Comparison of ENCODE assay signal across 4 worm cellular contexts in genomic region chrX:14744496-14744895, ce11.
A peak's percentile ranks its signal among the peaks of the same experiment; 100 is the strongest.
TF ChIP-seq lines count a peak whose summit lies in the region.

No protein-coding gene starts in this region.

TF ChIP-seq in whole organism, L1 larva, 84 proteins besides CTCF, POLR2A, EP300 and RAD21 (continued from another document):
- no peak for TF ChIP-seq lin-35 (GFP tag; optimal IDR thresholded peaks at IDR 0.05; lab: Kevin White, UChicago)

TF ChIP-seq in whole organism, L2 larva, 48 proteins besides CTCF, POLR2A, EP300 and RAD21 (continued from another document):
- TF ChIP-seq nhr-11 (tag; optimal IDR thresholded peaks at IDR 0.05; lab: Kevin White, UChicago) (no peak), lin-13 (GFP tag; optimal IDR thresholded peaks at IDR 0.05; lab: Kevin White, UChicago) (no peak), fos-1 (tag; optimal IDR thresholded peaks at IDR 0.05; lab: Kevin White, UChicago) (peak; percentile 51), unc-39 (tag; optimal IDR thresholded peaks at IDR 0.05; lab: Kevin White, UChicago) (no peak), elt-1 (tag; optimal IDR thresholded peaks at IDR 0.05; lab: Kevin White, UChicago) (no peak), dmd-4 (tag; optimal IDR thresholded peaks at IDR 0.05; lab: Kevin White, UChicago) (no peak), nhr-21 (tag; optimal IDR thresholded peaks at IDR 0.05; lab: Kevin White, UChicago) (peak; percentile 11), skn-1 (tag; optimal IDR thresholded peaks at IDR 0.05; lab: Kevin White, UChicago) (no peak)
TF ChIP-seq in whole organism, L2 larva: peak in this region for 5.

TF ChIP-seq in whole organism, L3 larva, 47 proteins besides CTCF, POLR2A, EP300 and RAD21 (continued from another document):
- no peak for TF ChIP-seq nhr-43 (tag; optimal IDR thresholded peaks at IDR 0.05; lab: Kevin White, UChicago; ENCODE audit: poor library complexity, severe bottlenecking)
- TF ChIP-seq ztf-4 (tag; optimal IDR thresholded peaks at IDR 0.05; lab: Kevin White, UChicago) = no peak
- TF ChIP-seq egl-5 (tag; optimal IDR thresholded peaks at IDR 0.05; lab: Kevin White, UChicago) = no peak
- TF ChIP-seq jun-1 (tag; optimal IDR thresholded peaks at IDR 0.05; lab: Kevin White, UChicago) = no peak
- no peak for TF ChIP-seq ceh-28 (tag; optimal IDR thresholded peaks at IDR 0.05; lab: Kevin White, UChicago)
- no peak for TF ChIP-seq unc-39 (tag; optimal IDR thresholded peaks at IDR 0.05; lab: Kevin White, UChicago)
- TF ChIP-seq skn-1 (tag; optimal IDR thresholded peaks at IDR 0.05; lab: Kevin White, UChicago) = no peak
- TF ChIP-seq pqm-1 (tag; optimal IDR thresholded peaks at IDR 0.05; lab: Kevin White, UChicago) = peak; percentile 39
- peak; percentile 85 for TF ChIP-seq hmg-11 (tag; optimal IDR thresholded peaks at IDR 0.05; lab: Kevin White, UChicago)
- peak; percentile 21 for TF ChIP-seq tbx-2 (tag; optimal IDR thresholded peaks at IDR 0.05; lab: Kevin White, UChicago)
- TF ChIP-seq lin-15B (tag; optimal IDR thresholded peaks at IDR 0.05; lab: Kevin White, UChicago) = peak; percentile 42
- peak; percentile 15 for TF ChIP-seq elt-2 (tag; optimal IDR thresholded peaks at IDR 0.05; lab: Kevin White, UChicago)
- TF ChIP-seq pha-4 (tag; optimal IDR thresholded peaks at IDR 0.05; lab: Kevin White, UChicago) = peak; percentile 5
- TF ChIP-seq egl-27 (tag; optimal IDR thresholded peaks at IDR 0.05; lab: Kevin White, UChicago) = no peak
- TF ChIP-seq nhr-11 (tag; optimal IDR thresholded peaks at IDR 0.05; lab: Kevin White, UChicago) = no peak
- no peak for TF ChIP-seq mdl-1 (tag; optimal IDR thresholded peaks at IDR 0.05; lab: Kevin White, UChicago)
- no peak for TF ChIP-seq zag-1 (tag; optimal IDR thresholded peaks at IDR 0.05; lab: Kevin White, UChicago)
- no peak for TF ChIP-seq fkh-2 (tag; optimal IDR thresholded peaks at IDR 0.05; lab: Kevin White, UChicago)
TF ChIP-seq in whole organism, L3 larva: peak in this region for 9.

TF ChIP-seq in whole organism, L4 larva, 104 proteins besides CTCF, POLR2A, EP300 and RAD21 (continued from another document):
- TF ChIP-seq nhr-28 (tag; optimal IDR thresholded peaks at IDR 0.05; lab: Kevin White, UChicago) (peak; percentile 11), hmg-1.1 (GFP tag; IDR thresholded peaks at IDR 0.05; lab: Robert Waterston, UW) (peak; percentile 60; the same call in 1 of the 2 replicates), madf-9 (GFP tag; conservative IDR thresholded peaks at IDR 0.05; lab: Robert Waterston, UW) (no peak), mxl-2 (GFP tag; conservative IDR thresholded peaks at IDR 0.05; lab: Robert Waterston, UW) (no peak), pqm-1 (tag; optimal IDR thresholded peaks at IDR 0.05; lab: Kevin White, UChicago) (peak; percentile 22), ztf-7 (tag; optimal IDR thresholded peaks at IDR 0.05; lab: Kevin White, UChicago) (peak; percentile 11), php-3 (GFP tag; IDR thresholded peaks at IDR 0.05; lab: Robert Waterston, UW) (peak; percentile 70), unc-130 (GFP tag; optimal IDR thresholded peaks at IDR 0.05; lab: Kevin White, UChicago) (no peak), ZK546.5 (tag; optimal IDR thresholded peaks at IDR 0.05; lab: Kevin White, UChicago) (no peak), T20F7.1 (GFP tag; optimal IDR thresholded peaks at IDR 0.05; lab: Kevin White, UChicago) (no peak), rbr-2 (tag; optimal IDR thresholded peaks at IDR 0.05; lab: Kevin White, UChicago) (peak; percentile 36), hlh-11 (tag; optimal IDR thresholded peaks at IDR 0.05; lab: Kevin White, UChicago) (peak; percentile 84), sdz-12 (GFP tag; optimal IDR thresholded peaks at IDR 0.05; lab: Kevin White, UChicago) (no peak), daf-16 (GFP tag; optimal IDR thresholded peaks at IDR 0.05; lab: Kevin White, UChicago) (peak in 1 of 2 experiments; percentile 39), daf-16 (tag; optimal IDR thresholded peaks at IDR 0.05; lab: Kevin White, UChicago) (peak; percentile 82), F44E2.7 (GFP tag; IDR thresholded peaks at IDR 0.05; lab: Robert Waterston, UW) (0 out of 2 replicates have a peak, but pooled peaks have one; percentile 46), spr-1 (tag; optimal IDR thresholded peaks at IDR 0.05; lab: Kevin White, UChicago) (peak; percentile 45), daf-19 (GFP tag; conservative IDR thresholded peaks at IDR 0.05; lab: Robert Waterston, UW) (no peak), zfp-3 (GFP tag; conservative IDR thresholded peaks at IDR 0.05; lab: Robert Waterston, UW) (no peak), mes-2 (tag; optimal IDR thresholded peaks at IDR 0.05; lab: Kevin White, UChicago; ENCODE audit: poor library complexity, severe bottlenecking) (peak; percentile 6), ZK337.2 (GFP tag; IDR thresholded peaks at IDR 0.05; lab: Robert Waterston, UW) (no peak), nhr-10 (tag; optimal IDR thresholded peaks at IDR 0.05; lab: Kevin White, UChicago) (no peak), dve-1 (tag; optimal IDR thresholded peaks at IDR 0.05; lab: Kevin White, UChicago; ENCODE audit: insufficient read depth) (peak; percentile 21), ztf-11 (tag; optimal IDR thresholded peaks at IDR 0.05; lab: Kevin White, UChicago) (no peak), lin-15B (tag; optimal IDR thresholded peaks at IDR 0.05; lab: Kevin White, UChicago) (no peak), ctbp-1 (GFP tag; IDR thresholded peaks at IDR 0.05; lab: Robert Waterston, UW) (no peak)
